Worm (Caenorhabditis elegans): ENCODE results near the gene F59D12.3.

F59D12.3 gene

DNA sequence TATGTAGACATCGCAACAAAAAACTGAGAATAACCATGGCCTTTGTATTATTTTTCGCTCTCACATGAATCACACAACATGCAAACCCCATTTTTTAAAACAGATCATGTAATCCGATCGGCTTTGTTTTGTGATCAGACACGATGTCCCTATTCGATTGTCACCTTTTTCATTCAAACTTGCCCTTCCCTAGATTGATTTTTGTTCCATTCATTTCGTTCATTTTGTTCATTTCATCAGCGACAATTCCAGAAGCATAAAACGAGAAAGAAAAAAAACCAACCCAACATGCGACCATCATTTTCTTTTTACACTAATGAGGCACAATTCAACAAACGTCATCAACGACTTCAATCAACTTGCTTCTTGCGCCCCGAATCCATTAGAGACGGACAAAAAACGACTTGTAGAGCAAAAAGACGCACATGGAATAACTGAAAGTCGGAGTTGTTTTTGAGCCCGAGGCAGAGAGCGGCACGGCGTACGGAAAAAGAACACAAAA lies at the start of gene F59D12.3:
Gene F59D12.3, minus strand, starts transcription at position 51 of the 502 bp plus-strand sequence.
- TF ChIP-seq attf-3 (GFP tag; conservative IDR thresholded peaks at IDR 0.05) (no peak), egl-18 (GFP tag; IDR thresholded peaks at IDR 0.05) (no peak), F22D6.2 (tag; optimal IDR thresholded peaks at IDR 0.05) (no peak), ekl-4 (GFP tag; IDR thresholded peaks at IDR 0.05) (no peak), F55B11.4 (tag; optimal IDR thresholded peaks at IDR 0.05; ENCODE audit: borderline replicate concordance, insufficient read depth) (no peak), madf-8 (GFP tag; conservative IDR thresholded peaks at IDR 0.05) (no peak), nfya-2 (GFP tag; IDR thresholded peaks at IDR 0.05) (no peak), ztf-22 (GFP tag; optimal IDR thresholded peaks at IDR 0.05) (no peak), ztf-26 (tag; optimal IDR thresholded peaks at IDR 0.05) (no peak), ztf-3 (GFP tag; optimal IDR thresholded peaks at IDR 0.05) (no peak), F39B2.1 (GFP tag; IDR thresholded peaks at IDR 0.05) (no peak), unc-62 (GFP tag; optimal IDR thresholded peaks at IDR 0.05) (no peak), fkh-3 (tag; optimal IDR thresholded peaks at IDR 0.05) (no peak), dox-1 (GFP tag; IDR thresholded peaks at IDR 0.05) (no peak), rpc-1 (optimal IDR thresholded peaks at IDR 0.05) (no peak), rpc-1 (tag; optimal IDR thresholded peaks at IDR 0.05) (no peak), die-1 (tag; optimal IDR thresholded peaks at IDR 0.05) (no peak), unc-130 (GFP tag; optimal IDR thresholded peaks at IDR 0.05) (no peak)

DNA sequence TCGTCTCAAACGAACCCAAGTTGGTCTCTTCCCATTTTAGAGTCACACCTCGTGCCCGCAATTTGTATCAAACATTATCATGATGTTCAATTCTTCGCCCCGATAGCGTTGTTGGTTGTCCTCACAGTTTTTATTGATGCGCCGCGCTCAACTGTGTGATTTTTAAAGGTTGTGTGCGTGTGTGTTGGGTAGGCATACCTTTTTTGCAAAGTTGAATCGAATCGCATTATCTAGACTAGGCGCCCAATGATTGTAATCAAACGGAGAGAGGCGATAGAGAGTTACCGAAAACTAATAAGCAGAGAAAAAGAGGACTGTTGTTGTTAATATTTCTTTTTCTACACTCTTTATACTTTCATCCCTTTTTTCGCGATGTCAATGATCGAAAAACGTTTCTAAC lies 49.5 kb upstream of the F59D12.3 start:
- TF ChIP-seq F23B12.7 (tag; optimal IDR thresholded peaks at IDR 0.05; ENCODE audit: insufficient read depth) (no peak), ets-4 (GFP tag; optimal IDR thresholded peaks at IDR 0.05) (no peak), snpc-3.4 (tag; optimal IDR thresholded peaks at IDR 0.05) (no peak), lin-40 (tag; optimal IDR thresholded peaks at IDR 0.05) (peak; percentile 39), ztf-25 (GFP tag; IDR thresholded peaks at IDR 0.05) (no peak), nhr-80 (tag; optimal IDR thresholded peaks at IDR 0.05) (peak; percentile 73), mel-28 (tag; optimal IDR thresholded peaks at IDR 0.05; ENCODE audit: borderline replicate concordance) (no peak), nfyb-1 (GFP tag; IDR thresholded peaks at IDR 0.05) (no peak), F57A8.1 (GFP tag; optimal IDR thresholded peaks at IDR 0.05) (no peak), lsl-1 (GFP tag; optimal IDR thresholded peaks at IDR 0.05) (no peak), dox-1 (GFP tag; IDR thresholded peaks at IDR 0.05) (no peak), lsy-27 (tag; optimal IDR thresholded peaks at IDR 0.05; ENCODE audit: borderline replicate concordance, insufficient read depth) (no peak), sptf-2 (GFP tag; optimal IDR thresholded peaks at IDR 0.05) (no peak), egrh-3 (GFP tag; IDR thresholded peaks at IDR 0.05) (no peak), C17E4.6 (GFP tag; IDR thresholded peaks at IDR 0.05) (no peak), tbx-9 (tag; optimal IDR thresholded peaks at IDR 0.05; ENCODE audit: borderline replicate concordance) (no peak), atf-7 (tag; optimal IDR thresholded peaks at IDR 0.05) (peak; percentile 18), Y53G8AR.9 (GFP tag; conservative IDR thresholded peaks at IDR 0.05) (no peak), dpff-1 (tag; optimal IDR thresholded peaks at IDR 0.05) (no peak), sea-2 (GFP tag; IDR thresholded peaks at IDR 0.05) (no peak), somi-1 (GFP tag; optimal IDR thresholded peaks at IDR 0.05) (peak; percentile 20), Y79H2A.3 (GFP tag; conservative IDR thresholded peaks at IDR 0.05) (no peak), die-1 (tag; optimal IDR thresholded peaks at IDR 0.05) (no peak), madf-6 (GFP tag; IDR thresholded peaks at IDR 0.05) (no peak), egl-44 (GFP tag; IDR thresholded peaks at IDR 0.05) (no peak), ztf-22 (GFP tag; optimal IDR thresholded peaks at IDR 0.05) (no peak), lin-26 (GFP tag; IDR thresholded peaks at IDR 0.05) (peak; percentile 37; the same call in 1 of the 2 replicates), akir-1 (GFP tag; optimal IDR thresholded peaks at IDR 0.05) (no peak), B0035.1 (tag; optimal IDR thresholded peaks at IDR 0.05) (no peak), rec-8 (tag; optimal IDR thresholded peaks at IDR 0.05) (no peak), F55B11.4 (tag; optimal IDR thresholded peaks at IDR 0.05; ENCODE audit: borderline replicate concordance, insufficient read depth) (no peak), efl-1 (GFP tag; optimal IDR thresholded peaks at IDR 0.05) (no peak), him-1 (tag; optimal IDR thresholded peaks at IDR 0.05) (no peak), repo-1 (tag; optimal IDR thresholded peaks at IDR 0.05) (no peak)

Measured in whole organism, young adult.